Worm (Caenorhabditis elegans): ENCODE measurements around the gene C45G9.10.
"Not testable (repeated sequence)": the region's sequence is repeated elsewhere in the genome, so short reads cannot be mapped to it uniquely, and the experiment has no call there.

C45G9.10 gene

DNA sequence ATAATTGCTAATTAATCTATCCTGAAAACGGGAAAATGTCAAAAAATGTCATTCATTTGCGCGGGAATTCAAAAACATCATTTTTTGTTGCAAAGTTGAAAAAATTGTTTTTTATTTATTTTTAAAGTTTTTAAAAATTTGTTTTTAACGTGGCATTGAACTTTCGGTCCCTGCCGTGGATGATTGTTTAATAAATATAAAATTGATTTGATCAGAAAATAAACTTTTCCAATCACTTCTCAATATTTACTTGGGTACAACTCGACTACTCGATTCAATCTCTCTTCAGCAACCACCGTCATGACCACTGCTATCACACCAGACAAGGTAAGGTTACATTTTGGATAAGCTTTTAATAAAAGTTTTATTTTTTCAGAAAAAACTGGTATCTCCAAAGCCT, 708 bp upstream of the C45G9.10 start, which contains the start of gene C45G9.4:
TSS of gene C45G9.4 (plus strand) at position 301 of the 400 bp plus-strand sequence.
- TF ChIP-seq pat-9, nfya-1, unc-42 (tag; optimal IDR thresholded peaks at IDR 0.05): not testable (repeated sequence)

DNA sequence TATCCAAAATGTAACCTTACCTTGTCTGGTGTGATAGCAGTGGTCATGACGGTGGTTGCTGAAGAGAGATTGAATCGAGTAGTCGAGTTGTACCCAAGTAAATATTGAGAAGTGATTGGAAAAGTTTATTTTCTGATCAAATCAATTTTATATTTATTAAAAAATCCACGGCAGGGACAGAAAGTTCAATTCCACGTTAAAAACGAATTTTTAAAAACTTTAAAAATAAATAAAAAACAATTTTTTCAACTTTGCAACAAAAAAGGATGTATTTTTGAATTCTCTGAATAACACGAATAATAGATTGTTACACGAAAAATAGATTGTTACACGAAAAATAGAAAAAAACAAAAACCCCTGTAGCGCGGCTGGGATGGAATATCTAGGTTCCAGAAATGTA, 6.0 kb downstream of the C45G9.10 start, which contains the start of gene C45G9.9:
TSS of gene C45G9.9 (minus strand) at position 101 of the 400 bp plus-strand sequence.
- TF ChIP-seq ceh-22, ceh-9, elt-4 (tag; optimal IDR thresholded peaks at IDR 0.05): not testable (repeated sequence)

- TF ChIP-seq nhr-11 (tag; optimal IDR thresholded peaks at IDR 0.05), result no peak
- TF ChIP-seq pag-3 (tag; optimal IDR thresholded peaks at IDR 0.05; ENCODE audit: borderline replicate concordance), result no peak
- no peak for TF ChIP-seq ceh-24 (tag; optimal IDR thresholded peaks at IDR 0.05)
- no peak for TF ChIP-seq ceh-6 (GFP tag; optimal IDR thresholded peaks at IDR 0.05)
- no peak for TF ChIP-seq nhr-232 (tag; optimal IDR thresholded peaks at IDR 0.05)
Observed at ce11 chrIII:5053541-5053940, 8.2 kb downstream of the C45G9.10 start, which contains the start of gene C45G9.8. Gene C45G9.8, minus strand, starts transcription at chrIII:5053641.

DNA sequence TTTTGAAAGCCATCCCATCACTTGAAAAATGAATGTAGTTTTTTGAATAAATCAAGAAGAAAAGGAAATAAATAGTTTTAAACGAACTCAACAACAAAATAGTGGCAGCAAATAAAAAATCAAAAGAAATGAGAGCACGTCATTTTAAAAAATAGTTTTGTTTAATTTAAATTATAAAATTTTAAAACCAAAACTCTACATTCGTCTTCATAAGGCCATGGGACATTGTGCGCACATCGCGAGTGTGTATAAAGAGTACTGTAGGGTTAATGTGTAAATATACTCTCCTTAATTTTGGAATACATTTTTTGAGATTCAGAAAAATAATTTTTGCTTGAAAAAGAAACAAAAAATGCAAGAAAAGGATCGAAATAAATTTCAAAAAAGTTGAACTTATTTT, 9.7 kb downstream of the C45G9.10 start, which contains the start of gene C45G9.15:
TSS of gene C45G9.15 (minus strand) at position 101 of the 400 bp plus-strand sequence.
- no peak for TF ChIP-seq che-1 (tag; optimal IDR thresholded peaks at IDR 0.05)
- no peak for TF ChIP-seq fax-1 (tag; optimal IDR thresholded peaks at IDR 0.05)
- no peak for TF ChIP-seq C08G9.2 (tag; optimal IDR thresholded peaks at IDR 0.05)
- no peak for TF ChIP-seq Y22D7AL.16 (tag; optimal IDR thresholded peaks at IDR 0.05)
- no peak for TF ChIP-seq dve-1 (tag; optimal IDR thresholded peaks at IDR 0.05)
- TF ChIP-seq ztf-16 (tag; optimal IDR thresholded peaks at IDR 0.05), result no peak
- no peak for TF ChIP-seq unc-42 (tag; optimal IDR thresholded peaks at IDR 0.05)
- no peak for TF ChIP-seq ceh-9 (tag; optimal IDR thresholded peaks at IDR 0.05)
- no peak for TF ChIP-seq pax-1 (tag; optimal IDR thresholded peaks at IDR 0.05)
- no peak for TF ChIP-seq nhr-232 (tag; optimal IDR thresholded peaks at IDR 0.05)
- TF ChIP-seq hlh-6 (tag; optimal IDR thresholded peaks at IDR 0.05), result no peak
- no peak for TF ChIP-seq sdc-2 (tag; optimal IDR thresholded peaks at IDR 0.05)
- TF ChIP-seq sox-2 (GFP tag; IDR thresholded peaks at IDR 0.05), result no peak
- no peak for TF ChIP-seq pat-9 (tag; optimal IDR thresholded peaks at IDR 0.05)

DNA sequence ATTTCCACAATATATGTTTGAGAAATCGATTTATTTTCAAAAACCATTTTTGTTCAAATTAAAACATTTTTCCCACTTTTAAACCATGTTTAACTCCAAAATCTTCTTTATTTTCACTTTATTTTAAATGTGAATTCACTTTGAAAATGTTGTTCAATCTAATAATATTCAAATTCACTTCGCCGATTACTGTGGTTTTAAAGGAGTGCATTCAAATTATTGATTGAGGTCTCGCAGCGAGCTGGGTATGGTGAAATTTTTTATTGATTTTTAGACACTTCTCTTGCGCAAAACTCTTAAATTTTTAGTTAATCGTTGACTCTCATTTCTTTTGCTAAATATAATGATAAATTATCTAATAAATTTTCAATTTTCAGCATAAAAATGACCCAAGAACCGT, 14.0 kb downstream of the C45G9.10 start, which contains the start of gene C45G9.5:
TSS of gene C45G9.5 (plus strand) at position 378 of the 400 bp plus-strand sequence.
- TF ChIP-seq lin-11 (tag; optimal IDR thresholded peaks at IDR 0.05) (no peak), C08G9.2 (tag; optimal IDR thresholded peaks at IDR 0.05) (no peak), unc-3 (GFP tag; conservative IDR thresholded peaks at IDR 0.05) (no peak), unc-3 (tag; optimal IDR thresholded peaks at IDR 0.05) (no peak), ahr-1 (tag; optimal IDR thresholded peaks at IDR 0.05) (no peak), ceh-31 (tag; optimal IDR thresholded peaks at IDR 0.05) (no peak), lim-6 (tag; optimal IDR thresholded peaks at IDR 0.05) (no peak), pax-1 (tag; optimal IDR thresholded peaks at IDR 0.05) (no peak), sox-4 (tag; optimal IDR thresholded peaks at IDR 0.05) (no peak), ceh-48 (tag; optimal IDR thresholded peaks at IDR 0.05) (no peak), fkh-10 (GFP tag; optimal IDR thresholded peaks at IDR 0.05) (no peak), unc-86 (tag; optimal IDR thresholded peaks at IDR 0.05) (no peak), ref-2 (tag; optimal IDR thresholded peaks at IDR 0.05) (no peak), eyg-1 (tag; optimal IDR thresholded peaks at IDR 0.05) (no peak), K02D7.2 (tag; optimal IDR thresholded peaks at IDR 0.05) (no peak), hlh-8 (tag; optimal IDR thresholded peaks at IDR 0.05) (no peak), dve-1 (tag; optimal IDR thresholded peaks at IDR 0.05) (no peak), odd-2 (tag; optimal IDR thresholded peaks at IDR 0.05) (no peak)

Measured in whole organism, late embryonic.